Fruit fly (Drosophila melanogaster) whole organism, prepupa: Measurements from ENCODE around the gene CG3719.

Experiments
- Blimp-1 ChIP-seq: fragments of 200-800 bp; sonication (Bioruptor generic); optimal IDR thresholded peaks from 3 replicates; lab custom pipeline; 2017; ENCODE audit warnings: missing biosample characterization, missing genetic modification characterization, mild to moderate bottlenecking, moderate library complexity, missing genetic modification reagents
- CG11294 ChIP-seq: fragments of 200-800 bp; sonication (Bioruptor generic); IDR thresholded peaks from 2 replicates; pipeline ENCODE4 v1.3.6; 2022; ENCODE audit warnings: missing biosample characterization, missing genetic modification characterization
- CG11762 ChIP-seq: fragments of 200-800 bp; sonication (Bioruptor generic); optimal IDR thresholded peaks from 3 replicates; lab custom pipeline; 2016; ENCODE audit warnings: missing biosample characterization, missing genetic modification characterization; ENCODE audit not compliant: insufficient read depth
- CG11902 ChIP-seq: fragments of 200-800 bp; sonication (Bioruptor generic); optimal IDR thresholded peaks from 3 replicates; lab custom pipeline; 2016; ENCODE audit warnings: missing biosample characterization, missing genetic modification characterization
- CG1621 ChIP-seq: fragments of 200-800 bp; sonication (Bioruptor generic); optimal IDR thresholded peaks from 3 replicates; lab custom pipeline; 2018; ENCODE audit warnings: missing biosample characterization, mild to moderate bottlenecking, missing genetic modification characterization
- CG16779 ChIP-seq: fragments of 200-800 bp; sonication (Bioruptor generic); optimal IDR thresholded peaks from 3 replicates; lab custom pipeline; 2017; ENCODE audit warnings: missing biosample characterization, mild to moderate bottlenecking, missing genetic modification characterization
- CG3032 ChIP-seq: fragments of 200-800 bp; optimal IDR thresholded peaks from 2 replicates; lab custom pipeline; 2019; ENCODE audit warnings: missing biosample characterization, mild to moderate bottlenecking, missing genetic modification characterization, moderate library complexity
- CG31627 ChIP-seq: fragments of 200-800 bp; sonication (Bioruptor generic); optimal IDR thresholded peaks from 3 replicates; lab custom pipeline; 2016; ENCODE audit warnings: missing biosample characterization, missing genetic modification characterization
- CG34406 ChIP-seq: fragments of 200-800 bp; sonication (Bioruptor generic); optimal IDR thresholded peaks from 3 replicates; lab custom pipeline; 2016; ENCODE audit warnings: missing biosample characterization, missing genetic modification characterization
- CG3919 ChIP-seq: fragments of 200-800 bp; sonication (Bioruptor generic); optimal IDR thresholded peaks from 3 replicates; lab custom pipeline; 2016; ENCODE audit warnings: missing biosample characterization, missing genetic modification characterization
- CG6163 ChIP-seq: fragments of 200-800 bp; sonication (Bioruptor generic); IDR thresholded peaks from 3 replicates; pipeline ENCODE4 v1.3.6; 2022; ENCODE audit warnings: missing biosample characterization, missing genetic modification characterization
- CG6276 ChIP-seq: fragments of 200-800 bp; sonication (Bioruptor generic); optimal IDR thresholded peaks from 2 replicates; lab custom pipeline; 2017; ENCODE audit warnings: missing biosample characterization, mild to moderate bottlenecking, missing genetic modification characterization
- CG6792 ChIP-seq: fragments of 200-800 bp; sonication (Bioruptor generic); optimal IDR thresholded peaks from 3 replicates; lab custom pipeline; 2016; ENCODE audit warnings: missing biosample characterization, missing genetic modification characterization
- CG6808 ChIP-seq: fragments of 200-800 bp; sonication (Bioruptor generic); optimal IDR thresholded peaks from 3 replicates; lab custom pipeline; 2017; ENCODE audit warnings: missing biosample characterization, missing genetic modification characterization, mild to moderate bottlenecking, moderate library complexity, missing genetic modification reagents
- CG6854 ChIP-seq: fragments of 200-800 bp; sonication (Bioruptor generic); optimal IDR thresholded peaks from 2 replicates; lab custom pipeline; 2017; ENCODE audit warnings: missing biosample characterization, mild to moderate bottlenecking, missing genetic modification characterization
- CG7368 ChIP-seq: fragments of 200-800 bp; sonication (Bioruptor generic); optimal IDR thresholded peaks from 3 replicates; lab custom pipeline; 2016; ENCODE audit warnings: missing biosample characterization, missing genetic modification characterization
- CG8119 ChIP-seq: fragments of 200-800 bp; sonication (Bioruptor generic); IDR thresholded peaks from 3 replicates; pipeline ENCODE4 v1.3.6; 2022; ENCODE audit warnings: missing biosample characterization, missing genetic modification characterization
- CG8319 ChIP-seq: fragments of 200-800 bp; sonication (Bioruptor generic); optimal IDR thresholded peaks from 3 replicates; lab custom pipeline; 2016; ENCODE audit warnings: missing biosample characterization, missing genetic modification characterization
- CG8632 ChIP-seq: fragments of 200-800 bp; sonication (Bioruptor generic); optimal IDR thresholded peaks from 3 replicates; lab custom pipeline; 2016; ENCODE audit warnings: missing biosample characterization, missing genetic modification characterization
- Eip75B ChIP-seq: fragments of 200-800 bp; sonication (Bioruptor generic); optimal IDR thresholded peaks from 3 replicates; lab custom pipeline; 2016; ENCODE audit warnings: missing biosample characterization, missing genetic modification characterization
- Eip78C ChIP-seq: fragments of 200-800 bp; sonication (Bioruptor generic); peaks from one replicate; lab custom pipeline; 2016; ENCODE audit warnings: missing biosample characterization, missing genetic modification characterization
- Ets21C ChIP-seq: fragments of 200-800 bp; sonication (Bioruptor generic); optimal IDR thresholded peaks from 3 replicates; lab custom pipeline; 2016; ENCODE audit warnings: missing biosample characterization, missing genetic modification characterization
- Ets96B ChIP-seq: fragments of 200-800 bp; optimal IDR thresholded peaks from 2 replicates; lab custom pipeline; 2019; ENCODE audit warnings: missing biosample characterization, mild to moderate bottlenecking, missing genetic modification characterization, moderate library complexity
- Gug ChIP-seq: fragments of 200-800 bp; sonication (Bioruptor generic); IDR thresholded peaks from 2 replicates; pipeline ENCODE4 v1.3.6; 2022; ENCODE audit warnings: missing biosample characterization, missing genetic modification characterization
- Hr38 ChIP-seq: sonication (Bioruptor generic); optimal IDR thresholded peaks from 2 replicates; lab custom pipeline; 2016; ENCODE audit warnings: missing biosample characterization, missing genetic modification characterization
- Hr4 ChIP-seq: fragments of 200-800 bp; sonication (Bioruptor generic); optimal IDR thresholded peaks from 3 replicates; lab custom pipeline; 2016; ENCODE audit warnings: missing biosample characterization, missing genetic modification characterization
- Lpt ChIP-seq: fragments of 200-800 bp; sonication (Bioruptor generic); optimal IDR thresholded peaks from 3 replicates; lab custom pipeline; 2016; ENCODE audit warnings: missing biosample characterization, missing genetic modification characterization
- Met ChIP-seq: fragments of 200-800 bp; sonication (Bioruptor generic); optimal IDR thresholded peaks from 3 replicates; lab custom pipeline; 2016; ENCODE audit warnings: missing biosample characterization, missing genetic modification characterization
- OdsH ChIP-seq: fragments of 200-800 bp; sonication (Bioruptor generic); optimal IDR thresholded peaks from 3 replicates; lab custom pipeline; 2016; ENCODE audit warnings: missing biosample characterization, missing genetic modification characterization
- Sox14 ChIP-seq: fragments of 200-800 bp; sonication (Bioruptor generic); optimal IDR thresholded peaks from 3 replicates; lab custom pipeline; 2016; ENCODE audit warnings: missing biosample characterization, missing genetic modification characterization
- achi ChIP-seq: fragments of 200-800 bp; sonication (Bioruptor generic); optimal IDR thresholded peaks from 3 replicates; lab custom pipeline; 2016; ENCODE audit warnings: missing biosample characterization, missing genetic modification characterization
- acj6 ChIP-seq: fragments of 200-800 bp; sonication (Bioruptor generic); optimal IDR thresholded peaks from 3 replicates; lab custom pipeline; 2016; ENCODE audit warnings: missing biosample characterization, missing genetic modification characterization
- cyc ChIP-seq: fragments of 200-800 bp; sonication (Bioruptor generic); optimal IDR thresholded peaks from 3 replicates; lab custom pipeline; 2016; ENCODE audit warnings: missing biosample characterization, missing genetic modification characterization
- dac ChIP-seq: fragments of 200-800 bp; sonication (Bioruptor generic); optimal IDR thresholded peaks from 2 replicates; lab custom pipeline; 2017; ENCODE audit warnings: missing biosample characterization, mild to moderate bottlenecking, missing genetic modification characterization
- eg ChIP-seq: fragments of 200-800 bp; sonication (Bioruptor generic); IDR thresholded peaks from 3 replicates; pipeline ENCODE4 v1.3.6; 2022; ENCODE audit warnings: missing biosample characterization, missing genetic modification characterization
- fd59A ChIP-seq: fragments of 200-800 bp; sonication (Bioruptor generic); optimal IDR thresholded peaks from 2 replicates; lab custom pipeline; 2017; ENCODE audit warnings: missing biosample characterization, mild to moderate bottlenecking, missing genetic modification characterization, missing genetic modification reagents
- fd85E ChIP-seq: fragments of 200-800 bp; sonication (Bioruptor generic); optimal IDR thresholded peaks from 3 replicates; lab custom pipeline; 2016; ENCODE audit warnings: missing biosample characterization, missing genetic modification characterization
- fkh ChIP-seq: fragments of 200-800 bp; sonication (Bioruptor generic); optimal IDR thresholded peaks from 3 replicates; lab custom pipeline; 2017; ENCODE audit warnings: missing biosample characterization, mild to moderate bottlenecking, missing genetic modification characterization, moderate library complexity
- lz ChIP-seq: fragments of 200-800 bp; sonication (Bioruptor generic); optimal IDR thresholded peaks from 3 replicates; lab custom pipeline; 2016; ENCODE audit warnings: missing biosample characterization, missing genetic modification characterization
- pdm3 ChIP-seq: fragments of 200-800 bp; sonication (Bioruptor generic); optimal IDR thresholded peaks from 3 replicates; lab custom pipeline; 2016; ENCODE audit warnings: missing biosample characterization, missing genetic modification characterization
- salr ChIP-seq, 2 experiments: fragments of 200-800 bp; sonication (Bioruptor generic); optimal IDR thresholded peaks; 3 replicates each; lab custom pipeline; 2016 to 2018; ENCODE audit warnings: missing biosample characterization in 2 of 2, missing genetic modification characterization in 2 of 2, mild to moderate bottlenecking in 1 of 2
- spab ChIP-seq: fragments of 200-800 bp; sonication (Bioruptor generic); optimal IDR thresholded peaks from 2 replicates; lab custom pipeline; 2017; ENCODE audit warnings: missing biosample characterization, mild to moderate bottlenecking, missing genetic modification characterization, missing genetic modification reagents
- ss ChIP-seq, 2 experiments: fragments of 200-800 bp; sonication (Bioruptor generic); optimal IDR thresholded peaks; 2 replicates in 1 of 2; 3 replicates in 1 of 2; lab custom pipeline; 2017 to 2018; ENCODE audit warnings: mild to moderate bottlenecking in 2 of 2, missing biosample characterization in 2 of 2, missing genetic modification characterization in 2 of 2, moderate library complexity in 1 of 2
- svp ChIP-seq: fragments of 200-800 bp; sonication (Bioruptor generic); peaks from one replicate; lab custom pipeline; 2016; ENCODE audit warnings: missing biosample characterization, missing genetic modification characterization
- topi ChIP-seq: fragments of 200-800 bp; sonication (Bioruptor generic); optimal IDR thresholded peaks from 3 replicates; lab custom pipeline; 2016; ENCODE audit warnings: missing biosample characterization, missing genetic modification characterization
- vri ChIP-seq: fragments of 200-800 bp; sonication (Bioruptor generic); optimal IDR thresholded peaks from 3 replicates; lab custom pipeline; 2016; ENCODE audit warnings: missing biosample characterization, mild to moderate bottlenecking, missing genetic modification characterization

CG3719 gene

dm6 chrX:1399056-1400003 is 19.1 kb upstream of the CG3719 start (continued):
- TF ChIP-seq Sox14 (GFP tag; lab: Kevin White, UChicago): peak; percentile 13
- TF ChIP-seq CG11294 (GFP tag; lab: Robert Waterston, UW): no peak
- peak; percentile 35; the same call in 2 of the 3 replicates for TF ChIP-seq CG8119

dm6 chrX:1398455-1399055 is 18.3 kb upstream of the CG3719 start:
- TF ChIP-seq CG1621 (tag; lab: Kevin White, UChicago) (peak; percentile 77), Ets21C (GFP tag; lab: Kevin White, UChicago) (peak; percentile 84), Lpt (GFP tag; lab: Kevin White, UChicago) (no peak), CG6276 (GFP tag; lab: Kevin White, UChicago) (peak; percentile 43), Hr38 (GFP tag; lab: Kevin White, UChicago) (no peak), CG7368 (GFP tag; lab: Kevin White, UChicago) (peak; percentile 76), topi (peak; percentile 89), salr (GFP tag; optimal IDR thresholded peaks at IDR 0.05; lab: Kevin White, UChicago) (peak; percentile 48 to 63), Met (GFP tag; lab: Kevin White, UChicago) (peak; percentile 86), CG6808 (GFP tag; lab: Kevin White, UChicago) (peak; percentile 77), Gug (GFP tag; lab: Robert Waterston, UW) (peak; percentile 63; the same call in 1 of the 2 replicates), Blimp-1 (no peak), Hr4 (peak; percentile 77), CG11294 (GFP tag; lab: Robert Waterston, UW) (peak; percentile 66; the same call in 1 of the 2 replicates), CG16779 (peak; percentile 51), Sox14 (GFP tag; lab: Kevin White, UChicago) (peak; percentile 86), CG31627 (peak; percentile 90), CG34406 (GFP tag; lab: Kevin White, UChicago) (peak; percentile 64), CG3032 (tag; lab: Kevin White, UChicago) (peak; percentile 77), dac (GFP tag; lab: Kevin White, UChicago) (peak; percentile 36), achi (GFP tag; lab: Kevin White, UChicago) (peak; percentile 78), Ets96B (peak; percentile 69), CG6163 (GFP tag; lab: Robert Waterston, UW) (peak; percentile 82), CG8119 (peak; percentile 66), CG6792 (GFP tag; lab: Kevin White, UChicago) (peak; percentile 89), OdsH (peak; percentile 83), spab (GFP tag; lab: Kevin White, UChicago) (peak; percentile 66), acj6 (GFP tag; lab: Kevin White, UChicago) (peak; percentile 84), CG3919 (GFP tag; lab: Kevin White, UChicago) (peak; percentile 83), CG11762 (GFP tag; lab: Kevin White, UChicago) (peak; percentile 73), cyc (peak; percentile 90), eg (GFP tag; lab: Robert Waterston, UW) (peak; percentile 79), fkh (no peak), svp (GFP tag; lab: Kevin White, UChicago) (peak; percentile 95), ss (GFP tag; optimal IDR thresholded peaks at IDR 0.05; lab: Kevin White, UChicago) (peak; percentile 63 to 74), Eip78C (peak; percentile 94), CG8632 (GFP tag; lab: Kevin White, UChicago) (peak; percentile 78), CG6854 (no peak), lz (GFP tag; lab: Kevin White, UChicago) (peak; percentile 90), CG11902 (GFP tag; lab: Kevin White, UChicago) (peak; percentile 85), Eip75B (GFP tag; lab: Kevin White, UChicago) (peak; percentile 85), vri (GFP tag; lab: Kevin White, UChicago) (peak; percentile 71), CG8319 (GFP tag; lab: Kevin White, UChicago) (peak; percentile 66), pdm3 (peak; percentile 89), fd59A (GFP tag; lab: Kevin White, UChicago) (peak; percentile 80), fd85E (peak; percentile 17)
